Worm (Caenorhabditis elegans): ENCODE measurements around the gene ZK686.6.

DNA sequence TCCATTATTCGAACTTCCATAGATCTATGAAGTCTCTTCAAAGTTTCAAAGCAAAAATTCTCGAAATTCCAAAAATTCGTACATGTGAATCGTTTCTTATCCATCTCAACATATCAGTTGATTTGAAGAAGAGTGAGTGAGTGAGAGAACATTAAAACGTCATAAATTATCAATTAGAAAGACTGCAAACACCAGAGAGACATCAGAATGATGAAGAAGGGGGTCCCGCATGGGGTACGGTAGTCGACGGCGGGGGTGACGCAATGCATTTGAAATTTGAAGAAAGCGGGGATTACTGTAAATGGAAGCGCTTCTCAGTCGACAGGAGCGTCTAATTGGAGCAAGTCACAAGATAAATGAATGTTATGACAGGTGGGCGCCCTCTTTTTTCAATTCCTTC is 17.7 kb upstream of the ZK686.6 start:
- TF ChIP-seq ama-1 (optimal IDR thresholded peaks at IDR 0.05), result no peak
- no peak for TF ChIP-seq pes-1 (GFP tag; IDR thresholded peaks at IDR 0.05)
- no peak for TF ChIP-seq ceh-36 (tag; optimal IDR thresholded peaks at IDR 0.05)
- TF ChIP-seq ets-7 (tag; optimal IDR thresholded peaks at IDR 0.05), result no peak
